Fruit fly (Drosophila melanogaster) whole organism, embryonic: ENCODE measurements around the gene CG4661.

Source experiments
- Bgb ChIP-seq: fragments of 200-800 bp; sonication (Bioruptor generic); IDR thresholded peaks from 2 replicates; pipeline ENCODE4 v1.3.6; 2022; ENCODE audit warnings: missing biosample characterization, missing genetic modification characterization; ENCODE audit not compliant: partially characterized antibody
- BtbVII ChIP-seq: fragments of 200-800 bp; sonication (Bioruptor generic); optimal IDR thresholded peaks from 3 replicates; lab custom pipeline; 2017; ENCODE audit warnings: missing biosample characterization, mild to moderate bottlenecking, missing genetic modification characterization
- C15 ChIP-seq: fragments of 200-800 bp; sonication (Bioruptor generic); IDR thresholded peaks from 3 replicates; pipeline ENCODE4 v1.3.6; 2022; ENCODE audit warnings: missing biosample characterization, missing genetic modification characterization
- CG10209 ChIP-seq: fragments of 200-800 bp; sonication (Bioruptor generic); optimal IDR thresholded peaks from 3 replicates; lab custom pipeline; 2017; ENCODE audit warnings: missing biosample characterization, mild to moderate bottlenecking, missing genetic modification characterization, missing genetic modification reagents
- CG10274 ChIP-seq: fragments of 200-800 bp; sonication (Bioruptor generic); optimal IDR thresholded peaks from 3 replicates; lab custom pipeline; 2017; ENCODE audit warnings: missing biosample characterization, mild to moderate bottlenecking, missing genetic modification characterization
- CG10979 ChIP-seq: fragments of 200-800 bp; sonication (Bioruptor generic); optimal IDR thresholded peaks from 2 replicates; lab custom pipeline; 2018; ENCODE audit warnings: missing biosample characterization, mild to moderate bottlenecking, missing genetic modification characterization, moderate library complexity
- CG11093 ChIP-seq: fragments of 200-800 bp; sonication (Bioruptor generic); IDR thresholded peaks from 3 replicates; pipeline ENCODE4 v1.3.6; 2022; ENCODE audit warnings: missing biosample characterization, missing genetic modification characterization
- CG11504 ChIP-seq: fragments of 200-800 bp; sonication (Bioruptor generic); optimal IDR thresholded peaks from 3 replicates; lab custom pipeline; 2019; ENCODE audit warnings: missing biosample characterization, mild to moderate bottlenecking, missing genetic modification characterization, moderate library complexity
- CG11696 ChIP-seq: fragments of 200-800 bp; sonication (Bioruptor generic); IDR thresholded peaks from 2 replicates; pipeline ENCODE4 v1.3.6; 2022; ENCODE audit warnings: missing biosample characterization, missing genetic modification characterization
- CG12299 ChIP-seq: fragments of 200-800 bp; sonication (Bioruptor generic); optimal IDR thresholded peaks from 2 replicates; lab custom pipeline; 2018; ENCODE audit warnings: missing biosample characterization, mild to moderate bottlenecking, missing genetic modification characterization
- CG13624 ChIP-seq: fragments of 200-800 bp; sonication (Bioruptor generic); optimal IDR thresholded peaks from 2 replicates; lab custom pipeline; 2016; ENCODE audit warnings: missing biosample characterization, missing genetic modification characterization
- CG14710 ChIP-seq: fragments of 200-800 bp; sonication (Bioruptor generic); optimal IDR thresholded peaks from 3 replicates; lab custom pipeline; 2019; ENCODE audit warnings: missing biosample characterization, mild to moderate bottlenecking, missing genetic modification characterization, moderate library complexity
- CG15073 ChIP-seq: fragments of 200-800 bp; sonication (Bioruptor generic); optimal IDR thresholded peaks from 2 replicates; lab custom pipeline; 2016; ENCODE audit warnings: missing biosample characterization, missing genetic modification characterization
- CG16863 ChIP-seq: fragments of 200-800 bp; sonication (Bioruptor generic); optimal IDR thresholded peaks from 3 replicates; lab custom pipeline; 2016; ENCODE audit warnings: missing biosample characterization, missing genetic modification characterization
- CG17361 ChIP-seq: fragments of 200-800 bp; sonication (Bioruptor generic); IDR thresholded peaks from 3 replicates; pipeline ENCODE4 v1.3.6; 2022; ENCODE audit warnings: missing biosample characterization, missing genetic modification characterization
- CG18599 ChIP-seq: fragments of 200-800 bp; sonication (Bioruptor generic); optimal IDR thresholded peaks from 3 replicates; lab custom pipeline; 2017; ENCODE audit warnings: missing biosample characterization, missing genetic modification characterization, mild to moderate bottlenecking, moderate library complexity, missing genetic modification reagents
- CG2120 ChIP-seq: fragments of 200-800 bp; sonication (Bioruptor generic); optimal IDR thresholded peaks from 3 replicates; lab custom pipeline; 2016; ENCODE audit warnings: missing biosample characterization, missing genetic modification characterization
- CG2712 ChIP-seq: fragments of 200-800 bp; optimal IDR thresholded peaks from 3 replicates; lab custom pipeline; 2019; ENCODE audit warnings: missing biosample characterization, mild to moderate bottlenecking, missing genetic modification characterization, moderate library complexity
- CG30403 ChIP-seq: fragments of 200-800 bp; sonication (Bioruptor generic); optimal IDR thresholded peaks from 3 replicates; lab custom pipeline; 2016; ENCODE audit warnings: missing biosample characterization, missing genetic modification characterization
- CG31365 ChIP-seq: fragments of 200-800 bp; sonication (Bioruptor generic); optimal IDR thresholded peaks from 2 replicates; lab custom pipeline; 2018; ENCODE audit warnings: missing biosample characterization, mild to moderate bottlenecking, missing genetic modification characterization
- CG4730 ChIP-seq: fragments of 200-800 bp; sonication (Bioruptor generic); IDR thresholded peaks from 2 replicates; pipeline ENCODE4 v1.3.6; 2022; ENCODE audit warnings: missing biosample characterization, missing genetic modification characterization
- CG8388 ChIP-seq: fragments of 200-800 bp; sonication (Bioruptor generic); optimal IDR thresholded peaks from 2 replicates; lab custom pipeline; 2019; ENCODE audit warnings: missing biosample characterization, mild to moderate bottlenecking, missing genetic modification characterization, moderate library complexity
- CG8944 ChIP-seq: fragments of 200-800 bp; sonication (Bioruptor generic); optimal IDR thresholded peaks from 3 replicates; lab custom pipeline; 2016; ENCODE audit warnings: missing biosample characterization, missing genetic modification characterization
- Hr51 ChIP-seq, 2 experiments: fragments of 200-800 bp; sonication (Bioruptor generic); optimal IDR thresholded peaks; 2 replicates in 1 of 2; 3 replicates in 1 of 2; lab custom pipeline; 2016 to 2018; ENCODE audit warnings: missing biosample characterization in 2 of 2, missing genetic modification characterization in 2 of 2, mild to moderate bottlenecking in 1 of 2, moderate library complexity in 1 of 2
- Hr78 ChIP-seq, 2 experiments: fragments of 200-800 bp in 1 of 2; fragments of >200 bp in 1 of 2; sonication (Bioruptor generic) in 1 of 2; optimal IDR thresholded peaks; 2 replicates each; lab custom pipeline; 2017 to 2019; ENCODE audit warnings: missing biosample characterization in 2 of 2, missing genetic modification characterization in 2 of 2, mild to moderate bottlenecking in 1 of 2, moderate library complexity in 1 of 2
- Lim3 ChIP-seq: fragments of 200-800 bp; sonication (Bioruptor generic); IDR thresholded peaks from 2 replicates; pipeline ENCODE4 v1.3.6; 2022; ENCODE audit warnings: missing biosample characterization, missing genetic modification characterization
- MESR4 ChIP-seq: fragments of 200-800 bp; sonication (Bioruptor generic); optimal IDR thresholded peaks from 2 replicates; lab custom pipeline; 2018; ENCODE audit warnings: missing biosample characterization, mild to moderate bottlenecking, missing genetic modification characterization, moderate library complexity
- NfI ChIP-seq: fragments of 200-800 bp; sonication (Bioruptor generic); optimal IDR thresholded peaks from 3 replicates; lab custom pipeline; 2018; ENCODE audit warnings: missing biosample characterization, mild to moderate bottlenecking, missing genetic modification characterization, moderate library complexity
- Oli ChIP-seq: fragments of 200-800 bp; sonication (Bioruptor generic); optimal IDR thresholded peaks from 2 replicates; lab custom pipeline; 2018; ENCODE audit warnings: missing biosample characterization, mild to moderate bottlenecking, missing genetic modification characterization, moderate library complexity
- Scr ChIP-seq: fragments of 200-800 bp; sonication (Bioruptor generic); IDR thresholded peaks from 2 replicates; pipeline ENCODE4 v1.3.6; 2022; ENCODE audit warnings: missing biosample characterization, missing genetic modification characterization; ENCODE audit not compliant: partially characterized antibody
- Spps ChIP-seq: fragments of 200-800 bp; sonication (Bioruptor generic); optimal IDR thresholded peaks from 2 replicates; lab custom pipeline; 2018; ENCODE audit warnings: missing biosample characterization, mild to moderate bottlenecking, missing genetic modification characterization
- Stat92E ChIP-seq, 3 experiments: fragments of >200 bp in 2 of 3; fragments of 200-800 bp in 1 of 3; sonication (Bioruptor generic) in 1 of 3; optimal IDR thresholded peaks; 2 replicates each; lab custom pipeline; 2017 to 2019; ENCODE audit warnings: missing biosample characterization in 3 of 3, missing genetic modification characterization in 3 of 3, mild to moderate bottlenecking in 1 of 3, moderate library complexity in 1 of 3
- TFAM ChIP-seq: fragments of 200-800 bp; sonication (Bioruptor generic); optimal IDR thresholded peaks from 2 replicates; lab custom pipeline; 2017; ENCODE audit warnings: missing biosample characterization, missing genetic modification characterization, inconsistent platforms
- Usf ChIP-seq: fragments of 200-800 bp; sonication (Bioruptor generic); optimal IDR thresholded peaks from 2 replicates; lab custom pipeline; 2017; ENCODE audit warnings: missing genotype, missing biosample characterization, missing genetic modification characterization
- Xbp1 ChIP-seq: fragments of 200-800 bp; sonication (Bioruptor generic); optimal IDR thresholded peaks from 3 replicates; lab custom pipeline; 2016; ENCODE audit warnings: missing biosample characterization, mild to moderate bottlenecking, missing genetic modification characterization
- ab ChIP-seq: fragments of 200-800 bp; sonication (Bioruptor generic); optimal IDR thresholded peaks from 2 replicates; lab custom pipeline; 2016; ENCODE audit warnings: missing biosample characterization, missing genetic modification characterization
- bab2 ChIP-seq: fragments of 200-800 bp; sonication (Bioruptor generic); optimal IDR thresholded peaks from 2 replicates; lab custom pipeline; 2016; ENCODE audit warnings: missing biosample characterization, missing genetic modification characterization
- chn ChIP-seq: fragments of 200-800 bp; sonication (Bioruptor generic); optimal IDR thresholded peaks from 2 replicates; lab custom pipeline; 2016; ENCODE audit warnings: missing biosample characterization, missing genetic modification characterization
- ems ChIP-seq: fragments of 200-800 bp; sonication (Bioruptor generic); optimal IDR thresholded peaks from 3 replicates; lab custom pipeline; 2016; ENCODE audit warnings: missing biosample characterization, missing genetic modification characterization
- eve ChIP-seq, 2 experiments: fragments of >200 bp; optimal IDR thresholded peaks; 2 replicates each; lab custom pipeline; 2017; ENCODE audit warnings: missing biosample characterization in 2 of 2, missing genetic modification characterization in 2 of 2
- gsb ChIP-seq: fragments of 200-800 bp; sonication (Bioruptor generic); IDR thresholded peaks from 2 replicates; pipeline ENCODE4 v1.3.6; 2022; ENCODE audit warnings: missing biosample characterization, missing genetic modification characterization
- gsb-n ChIP-seq: fragments of 200-800 bp; sonication (Bioruptor generic); optimal IDR thresholded peaks from 3 replicates; lab custom pipeline; 2018; ENCODE audit warnings: missing biosample characterization, mild to moderate bottlenecking, missing genetic modification characterization
- jumu ChIP-seq: fragments of 200-800 bp; sonication (Bioruptor generic); optimal IDR thresholded peaks from 3 replicates; lab custom pipeline; 2016; ENCODE audit warnings: missing biosample characterization, missing genetic modification characterization
- p53 ChIP-seq: fragments of 200-800 bp; sonication (Bioruptor generic); optimal IDR thresholded peaks from 2 replicates; lab custom pipeline; 2016; ENCODE audit warnings: missing biosample characterization, missing genetic modification characterization
- peb ChIP-seq: fragments of 200-800 bp; sonication (Bioruptor generic); IDR thresholded peaks from 2 replicates; pipeline ENCODE4 v1.3.6; 2022; ENCODE audit warnings: missing biosample characterization, missing genetic modification characterization
- phol ChIP-seq: fragments of 200-800 bp; sonication (Bioruptor generic); optimal IDR thresholded peaks from 3 replicates; lab custom pipeline; 2018; ENCODE audit warnings: missing biosample characterization, mild to moderate bottlenecking, missing genetic modification characterization, moderate library complexity
- row ChIP-seq: fragments of 200-800 bp; sonication (Bioruptor generic); IDR thresholded peaks from 3 replicates; pipeline ENCODE4 v1.3.6; 2022; ENCODE audit warnings: missing biosample characterization, missing genetic modification characterization
- toy ChIP-seq: fragments of 200-800 bp; sonication (Bioruptor generic); IDR thresholded peaks from 2 replicates; pipeline ENCODE4 v1.3.6; 2022; ENCODE audit warnings: missing biosample characterization, missing genetic modification characterization
- z ChIP-seq: fragments of 200-800 bp; sonication (Bioruptor generic); IDR thresholded peaks from 3 replicates; pipeline ENCODE4 v1.3.6; 2022; ENCODE audit warnings: missing biosample characterization, missing genetic modification characterization

The CG4661 gene

DNA sequence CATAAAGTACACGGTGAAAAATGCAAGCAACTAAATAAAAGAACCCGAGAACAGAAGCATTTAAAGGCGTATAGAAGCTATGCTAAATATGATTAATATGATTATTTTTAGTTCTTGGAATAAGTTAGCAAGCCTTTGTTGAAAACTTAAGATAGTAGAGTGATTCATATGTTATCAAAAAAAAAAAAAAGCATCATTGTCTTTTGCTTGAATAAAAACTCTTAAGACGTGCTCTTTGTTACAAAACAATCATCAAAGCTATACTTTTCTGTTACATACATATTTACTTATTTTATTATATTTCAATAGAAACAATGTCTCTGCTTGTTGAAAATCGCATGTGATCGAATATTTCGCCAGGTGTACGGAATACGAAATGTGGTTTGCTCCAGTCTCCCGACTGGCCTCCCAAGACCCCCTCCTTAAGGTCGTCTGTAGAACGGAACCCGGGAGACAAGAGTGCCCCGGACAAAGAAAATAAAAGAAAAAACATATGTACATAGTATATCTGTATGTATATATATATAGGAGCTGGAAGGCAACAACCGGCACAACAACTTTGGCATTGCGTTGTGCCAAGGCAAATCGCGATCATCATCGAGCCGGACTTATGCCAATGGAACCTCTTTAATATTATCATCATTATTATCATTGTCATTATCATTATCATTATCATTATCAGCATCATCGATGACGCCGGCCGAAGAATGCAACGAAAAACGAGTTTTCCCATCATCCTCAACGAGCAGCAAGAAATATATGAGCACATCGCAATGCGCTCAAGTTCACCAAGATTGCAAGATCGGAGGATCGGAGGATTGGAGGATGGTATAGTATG, 34.0 kb upstream of the CG4661 start (continued):
- TF ChIP-seq CG11093, result no peak
- no peak for TF ChIP-seq CG14710 (tag; lab: Kevin White, UChicago)
- no peak for TF ChIP-seq p53
- peak; percentile 32 for TF ChIP-seq Oli (tag; lab: Kevin White, UChicago)
- TF ChIP-seq z (GFP tag; lab: Robert Waterston, UW), result no peak
- TF ChIP-seq bab2 (GFP tag; lab: Kevin White, UChicago), result no peak
- no peak for TF ChIP-seq CG12299 (tag; lab: Kevin White, UChicago)
- no peak for TF ChIP-seq CG31365
- TF ChIP-seq phol (tag; lab: Kevin White, UChicago), result peak; percentile 36
- TF ChIP-seq CG30403, result peak; percentile 22
- TF ChIP-seq TFAM, result no peak
- TF ChIP-seq CG10209, result peak; percentile 17
- no peak for TF ChIP-seq CG4730 (GFP tag; lab: Robert Waterston, UW)
- no peak for TF ChIP-seq NfI (GFP tag; lab: Kevin White, UChicago)
- TF ChIP-seq Usf (GFP tag; lab: Kevin White, UChicago), result no peak
- TF ChIP-seq gsb-n (tag; lab: Kevin White, UChicago), result no peak
- no peak for TF ChIP-seq Lim3 (GFP tag; lab: Robert Waterston, UW)
- no peak for TF ChIP-seq jumu (GFP tag; lab: Kevin White, UChicago)
- no peak for TF ChIP-seq ems
- peak; percentile 22 for TF ChIP-seq CG10979 (tag; lab: Kevin White, UChicago)
- TF ChIP-seq MESR4 (GFP tag; lab: Kevin White, UChicago), result no peak
- no peak for TF ChIP-seq Xbp1 (GFP tag; lab: Kevin White, UChicago)
- no peak for TF ChIP-seq CG13624 (GFP tag; lab: Kevin White, UChicago)
- TF ChIP-seq Bgb (GFP tag; lab: Robert Waterston, UW), result no peak
- TF ChIP-seq chn (GFP tag; lab: Kevin White, UChicago), result no peak
- TF ChIP-seq CG10274 (GFP tag; lab: Kevin White, UChicago), result no peak
- peak; percentile 31; the same call in 1 of the 3 replicates for TF ChIP-seq row
- TF ChIP-seq C15 (GFP tag; lab: Robert Waterston, UW), result no peak
- no peak for TF ChIP-seq CG11696 (GFP tag; lab: Robert Waterston, UW)
- TF ChIP-seq CG8944, result no peak
- no peak for TF ChIP-seq gsb
- TF ChIP-seq Stat92E (GFP tag; optimal IDR thresholded peaks at IDR 0.05; lab: Kevin White, UChicago), result no peak
- no peak for TF ChIP-seq ab (GFP tag; lab: Kevin White, UChicago)
- TF ChIP-seq Spps (tag; lab: Kevin White, UChicago), result no peak
- peak; percentile 45 for TF ChIP-seq CG11504 (tag; lab: Kevin White, UChicago)
- no peak for TF ChIP-seq toy (GFP tag; lab: Robert Waterston, UW)
- TF ChIP-seq CG17361, result peak; percentile 39; the same call in 1 of the 3 replicates
- TF ChIP-seq CG16863, result no peak
- TF ChIP-seq CG2712 (tag; lab: Kevin White, UChicago), result peak; percentile 21
- TF ChIP-seq CG2120, result no peak
- peak; percentile 4 for TF ChIP-seq CG8388 (GFP tag; lab: Kevin White, UChicago)
- no peak for TF ChIP-seq CG15073 (GFP tag; lab: Kevin White, UChicago)
- peak in 1 of 2 experiments; percentile 3 for TF ChIP-seq eve (GFP tag; optimal IDR thresholded peaks at IDR 0.05; lab: Kevin White, UChicago)
- no peak for TF ChIP-seq BtbVII (GFP tag; lab: Kevin White, UChicago)
- TF ChIP-seq Hr78 (GFP tag; optimal IDR thresholded peaks at IDR 0.05; lab: Kevin White, UChicago), result no peak
- peak in 1 of 2 experiments; percentile 25 for TF ChIP-seq Hr51 (GFP tag; optimal IDR thresholded peaks at IDR 0.05; lab: Kevin White, UChicago)
- no peak for TF ChIP-seq CG18599 (GFP tag; lab: Kevin White, UChicago)
- no peak for TF ChIP-seq Scr
- TF ChIP-seq peb (GFP tag; lab: Robert Waterston, UW), result no peak
